Worm (Caenorhabditis elegans) whole organism, late embryonic: ENCODE results near the gene R04F11.5.

ENCODE experiments used
- C38D4.7 ChIP-seq: fragments of 200-800 bp; sonication (Bioruptor generic); optimal IDR thresholded peaks from 2 replicates; lab custom pipeline; 2018; ENCODE audit warnings: mild to moderate bottlenecking, missing genetic modification characterization, moderate library complexity, missing compliant biosample characterization
- ahr-1 ChIP-seq: sonication (generic microtip); optimal IDR thresholded peaks from 2 replicates; lab custom pipeline; 2016; ENCODE audit warnings: missing genetic modification characterization, missing compliant biosample characterization
- ceh-45 ChIP-seq: fragments of 200-800 bp; sonication (Bioruptor generic); IDR thresholded peaks from 2 replicates; pipeline ENCODE4 v1.3.6; 2022; ENCODE audit warnings: missing genetic modification reagents, missing genetic modification characterization, missing compliant biosample characterization
- ets-4 ChIP-seq: sonication (generic microtip); optimal IDR thresholded peaks from 2 replicates; lab custom pipeline; 2016; ENCODE audit warnings: missing genetic modification characterization, missing compliant biosample characterization
- fkh-6 ChIP-seq: sonication (generic microtip); optimal IDR thresholded peaks from 2 replicates; lab custom pipeline; 2016; ENCODE audit warnings: missing genetic modification characterization, missing compliant biosample characterization
- hlh-30 ChIP-seq: sonication (generic microtip); optimal IDR thresholded peaks from 2 replicates; lab custom pipeline; 2017; ENCODE audit warnings: antibody characterized with exemption, missing genetic modification characterization, missing compliant biosample characterization; ENCODE audit not compliant: insufficient read depth
- nhr-11 ChIP-seq: fragments of 150-350 bp; optimal IDR thresholded peaks from 2 replicates; lab custom pipeline; 2014; ENCODE audit warnings: missing biosample characterization, missing genetic modification characterization
- npax-4 ChIP-seq: sonication (generic microtip); optimal IDR thresholded peaks from 2 replicates; lab custom pipeline; 2016; ENCODE audit warnings: missing genetic modification characterization, missing compliant biosample characterization
- pag-3 ChIP-seq: sonication (generic microtip); optimal IDR thresholded peaks from 2 replicates; lab custom pipeline; 2016; ENCODE audit warnings: missing compliant biosample characterization, missing genetic modification characterization, borderline replicate concordance
- pqm-1 ChIP-seq: sonication (generic microtip); optimal IDR thresholded peaks from 2 replicates; lab custom pipeline; 2016; ENCODE audit warnings: missing genetic modification characterization, missing compliant biosample characterization
- sox-4 ChIP-seq: sonication (generic microtip); optimal IDR thresholded peaks from 2 replicates; lab custom pipeline; 2017; ENCODE audit warnings: mild to moderate bottlenecking, missing genetic modification characterization, inconsistent platforms, missing compliant biosample characterization
- unc-55 ChIP-seq: sonication (generic microtip); optimal IDR thresholded peaks from 2 replicates; lab custom pipeline; 2017; ENCODE audit warnings: missing biosample characterization, missing genetic modification reagents, missing genetic modification characterization
- unc-86 ChIP-seq: sonication (generic microtip); optimal IDR thresholded peaks from 2 replicates; lab custom pipeline; 2016; ENCODE audit warnings: missing genetic modification characterization, missing compliant biosample characterization

ce11 chrV:12269272-12269767 lies 48.5 kb downstream of the R04F11.5 start, which contains the start of gene twk-24:
- TF ChIP-seq unc-86 (tag; lab: Kevin White, UChicago) (no peak), fkh-6 (tag; lab: Kevin White, UChicago) (no peak), C38D4.7 (no peak), nhr-11 (tag; lab: Kevin White, UChicago) (no peak), pqm-1 (tag; lab: Kevin White, UChicago) (no peak), sox-4 (tag; lab: Kevin White, UChicago) (no peak), ets-4 (no peak), pag-3 (tag; lab: Kevin White, UChicago) (no peak), ahr-1 (tag; lab: Kevin White, UChicago) (no peak), npax-4 (tag; lab: Kevin White, UChicago) (no peak), ceh-45 (GFP tag; lab: Robert Waterston, UW) (no peak), hlh-30 (no peak), unc-55 (GFP tag; lab: Kevin White, UChicago) (no peak)
